ENCODE assay signal across 1 fruit fly cellular context in genomic region chr3L:3534216-3534615, dm6.
TF ChIP-seq lines count a peak whose summit lies in the region.

No protein-coding gene starts in this region.

TF ChIP-seq in whole organism, prepupa, 60 proteins besides CTCF, POLR2A, EP300 and RAD21 (continued from another document):
- TF ChIP-seq CG1621 (tag; optimal IDR thresholded peaks at IDR 0.05; lab: Kevin White, UChicago) (no peak), Ets21C (GFP tag; optimal IDR thresholded peaks at IDR 0.05; lab: Kevin White, UChicago) (no peak), spab (GFP tag; optimal IDR thresholded peaks at IDR 0.05; lab: Kevin White, UChicago) (no peak), CG11902 (GFP tag; optimal IDR thresholded peaks at IDR 0.05; lab: Kevin White, UChicago) (no peak), CG3032 (tag; optimal IDR thresholded peaks at IDR 0.05; lab: Kevin White, UChicago) (no peak), CG32006 (GFP tag; optimal IDR thresholded peaks at IDR 0.05; lab: Kevin White, UChicago) (peak; percentile 53), Sox14 (GFP tag; optimal IDR thresholded peaks at IDR 0.05; lab: Kevin White, UChicago) (peak; percentile 14), CG9139 (GFP tag; optimal IDR thresholded peaks at IDR 0.05; lab: Kevin White, UChicago) (no peak), eg (GFP tag; IDR thresholded peaks at IDR 0.05; lab: Robert Waterston, UW) (0 out of 3 replicates have a peak, but pooled peaks have one; percentile 24), CG6163 (GFP tag; IDR thresholded peaks at IDR 0.05; lab: Robert Waterston, UW) (peak; percentile 55), Eip78C (GFP tag; lab: Kevin White, UChicago) (peak; percentile 47), fd85E (GFP tag; optimal IDR thresholded peaks at IDR 0.05; lab: Kevin White, UChicago) (no peak), CG6792 (GFP tag; optimal IDR thresholded peaks at IDR 0.05; lab: Kevin White, UChicago) (no peak), fkh (GFP tag; optimal IDR thresholded peaks at IDR 0.05; lab: Kevin White, UChicago) (no peak), Lpt (GFP tag; optimal IDR thresholded peaks at IDR 0.05; lab: Kevin White, UChicago) (no peak), CG11294 (GFP tag; IDR thresholded peaks at IDR 0.05; lab: Robert Waterston, UW) (no peak), CG4318 (GFP tag; optimal IDR thresholded peaks at IDR 0.05; lab: Kevin White, UChicago) (no peak), Eip93F (GFP tag; optimal IDR thresholded peaks at IDR 0.05; lab: Kevin White, UChicago) (no peak), Hr39 (GFP tag; optimal IDR thresholded peaks at IDR 0.05; lab: Kevin White, UChicago) (no peak)
